Fruit fly (Drosophila melanogaster) whole organism, embryonic: ENCODE results near the gene pyd.

Experiments used
- BEAF-32 ChIP-seq: fragments of 200-800 bp; sonication (Bioruptor generic); optimal IDR thresholded peaks from 3 replicates; lab custom pipeline; 2017; ENCODE audit warnings: missing biosample characterization, missing genetic modification characterization, mild to moderate bottlenecking, moderate library complexity, missing genetic modification reagents
- CG10209 ChIP-seq: fragments of 200-800 bp; sonication (Bioruptor generic); optimal IDR thresholded peaks from 3 replicates; lab custom pipeline; 2017; ENCODE audit warnings: missing biosample characterization, mild to moderate bottlenecking, missing genetic modification characterization, missing genetic modification reagents
- CG10979 ChIP-seq: fragments of 200-800 bp; sonication (Bioruptor generic); optimal IDR thresholded peaks from 2 replicates; lab custom pipeline; 2018; ENCODE audit warnings: missing biosample characterization, mild to moderate bottlenecking, missing genetic modification characterization, moderate library complexity
- CG12391 ChIP-seq: fragments of 200-800 bp; sonication (Bioruptor generic); optimal IDR thresholded peaks from 3 replicates; lab custom pipeline; 2018; ENCODE audit warnings: missing biosample characterization, mild to moderate bottlenecking, missing genetic modification characterization, moderate library complexity
- CG14014 ChIP-seq: fragments of 200-800 bp; sonication (Bioruptor generic); IDR thresholded peaks from 2 replicates; pipeline ENCODE4 v1.3.6; 2022; ENCODE audit warnings: missing biosample characterization, missing genetic modification characterization
- CG14965 ChIP-seq: fragments of 200-800 bp; sonication (Bioruptor generic); optimal IDR thresholded peaks from 2 replicates; lab custom pipeline; 2016; ENCODE audit warnings: missing biosample characterization, missing genetic modification characterization, borderline replicate concordance
- CG15696 ChIP-seq: fragments of 200-800 bp; sonication (Bioruptor generic); optimal IDR thresholded peaks from 2 replicates; lab custom pipeline; 2019; ENCODE audit warnings: missing biosample characterization, mild to moderate bottlenecking, missing genetic modification characterization, moderate library complexity
- CG16815 ChIP-seq: fragments of 200-800 bp; sonication (Bioruptor generic); optimal IDR thresholded peaks from 3 replicates; lab custom pipeline; 2017; ENCODE audit warnings: missing biosample characterization, mild to moderate bottlenecking, missing genetic modification characterization
- CG17385 ChIP-seq: fragments of 200-800 bp; sonication (Bioruptor generic); optimal IDR thresholded peaks from 3 replicates; lab custom pipeline; 2018; ENCODE audit warnings: missing biosample characterization, mild to moderate bottlenecking, missing genetic modification characterization
- CG17912 ChIP-seq: fragments of 200-800 bp; sonication (Bioruptor generic); optimal IDR thresholded peaks from 2 replicates; lab custom pipeline; 2018; ENCODE audit warnings: missing biosample characterization, mild to moderate bottlenecking, missing genetic modification characterization
- CG2889 ChIP-seq: fragments of 200-800 bp; sonication (Bioruptor generic); IDR thresholded peaks from 3 replicates; pipeline ENCODE4 v1.3.6; 2022; ENCODE audit warnings: missing biosample characterization, missing genetic modification characterization
- CG3065 ChIP-seq: fragments of 200-800 bp; sonication (Bioruptor generic); optimal IDR thresholded peaks from 2 replicates; lab custom pipeline; 2016; ENCODE audit warnings: missing biosample characterization, missing genetic modification characterization
- CG32532 ChIP-seq: fragments of 200-800 bp; sonication (Bioruptor generic); IDR thresholded peaks from 2 replicates; pipeline ENCODE4 v1.3.6; 2022; ENCODE audit warnings: missing biosample characterization, missing genetic modification characterization
- CG3847 ChIP-seq: fragments of 200-800 bp; sonication (Bioruptor generic); IDR thresholded peaks from 2 replicates; pipeline ENCODE4 v1.3.6; 2022; ENCODE audit warnings: missing biosample characterization, missing genetic modification characterization
- CG43689 ChIP-seq: fragments of 200-800 bp; sonication (Bioruptor generic); IDR thresholded peaks from 2 replicates; pipeline ENCODE4 v1.3.6; 2022; ENCODE audit warnings: missing biosample characterization, missing genetic modification characterization
- CG4820 ChIP-seq: fragments of 200-800 bp; sonication (Bioruptor generic); optimal IDR thresholded peaks from 3 replicates; lab custom pipeline; 2016; ENCODE audit warnings: missing biosample characterization, missing genetic modification characterization
- CG6765 ChIP-seq: fragments of 200-800 bp; sonication (Bioruptor generic); optimal IDR thresholded peaks from 3 replicates; lab custom pipeline; 2017; ENCODE audit warnings: missing biosample characterization, mild to moderate bottlenecking, missing genetic modification characterization
- CG7745 ChIP-seq: fragments of 200-800 bp; sonication (Bioruptor generic); optimal IDR thresholded peaks from 2 replicates; lab custom pipeline; 2018; ENCODE audit warnings: missing biosample characterization, mild to moderate bottlenecking, missing genetic modification characterization, moderate library complexity
- CG9215 ChIP-seq: fragments of 200-800 bp; sonication (Bioruptor generic); IDR thresholded peaks from 2 replicates; pipeline ENCODE4 v1.3.6; 2022; ENCODE audit warnings: missing biosample characterization, missing genetic modification characterization
- CG9609 ChIP-seq: fragments of 200-800 bp; sonication (Bioruptor generic); optimal IDR thresholded peaks from 3 replicates; lab custom pipeline; 2016; ENCODE audit warnings: missing biosample characterization, missing genetic modification characterization
- CHES-1-like ChIP-seq: fragments of 200-800 bp; sonication (Bioruptor generic); optimal IDR thresholded peaks from 2 replicates; lab custom pipeline; 2016; ENCODE audit warnings: missing biosample characterization, missing genetic modification characterization
- CkIIα-i1 ChIP-seq: fragments of 200-800 bp; sonication (Bioruptor generic); IDR thresholded peaks from 2 replicates; pipeline ENCODE4 v1.3.6; 2022; ENCODE audit warnings: missing biosample characterization, missing genetic modification characterization
- D19A ChIP-seq: fragments of 200-800 bp; optimal IDR thresholded peaks from 3 replicates; lab custom pipeline; 2019; ENCODE audit warnings: missing biosample characterization, mild to moderate bottlenecking, missing genetic modification characterization, moderate library complexity
- Dek ChIP-seq: fragments of 200-800 bp; sonication (Bioruptor generic); optimal IDR thresholded peaks from 3 replicates; lab custom pipeline; 2019; ENCODE audit warnings: missing biosample characterization, mild to moderate bottlenecking, missing genetic modification characterization, moderate library complexity
- HLH54F ChIP-seq: fragments of 200-800 bp; sonication (Bioruptor generic); optimal IDR thresholded peaks from 3 replicates; lab custom pipeline; 2016; ENCODE audit warnings: missing biosample characterization, missing genetic modification characterization
- MTF-1 ChIP-seq: fragments of 200-800 bp; sonication (Bioruptor generic); optimal IDR thresholded peaks from 2 replicates; lab custom pipeline; 2018; ENCODE audit warnings: missing biosample characterization, mild to moderate bottlenecking, missing genetic modification characterization, borderline replicate concordance
- Mrtf ChIP-seq: fragments of 200-800 bp; sonication (Bioruptor generic); IDR thresholded peaks from 3 replicates; pipeline ENCODE4 v1.3.6; 2022; ENCODE audit warnings: missing biosample characterization, missing genetic modification characterization
- Myb ChIP-seq: fragments of 200-800 bp; sonication (Bioruptor generic); optimal IDR thresholded peaks from 2 replicates; lab custom pipeline; 2016; ENCODE audit warnings: missing biosample characterization, missing genetic modification characterization
- Ravus ChIP-seq: fragments of 200-800 bp; sonication (Bioruptor generic); IDR thresholded peaks from 2 replicates; pipeline ENCODE4 v1.3.6; 2022; ENCODE audit warnings: missing biosample characterization, missing genetic modification characterization
- Tbp ChIP-seq: fragments of >200 bp; optimal IDR thresholded peaks from 2 replicates; lab custom pipeline; 2018; ENCODE audit warnings: missing biosample characterization, missing genetic modification characterization
- ab ChIP-seq: fragments of 200-800 bp; sonication (Bioruptor generic); optimal IDR thresholded peaks from 2 replicates; lab custom pipeline; 2016; ENCODE audit warnings: missing biosample characterization, missing genetic modification characterization
- abd-A ChIP-seq: fragments of 200-800 bp; sonication (Bioruptor generic); optimal IDR thresholded peaks from 3 replicates; lab custom pipeline; 2019; ENCODE audit warnings: missing biosample characterization, mild to moderate bottlenecking, missing genetic modification characterization, moderate library complexity
- bab2 ChIP-seq: fragments of 200-800 bp; sonication (Bioruptor generic); optimal IDR thresholded peaks from 2 replicates; lab custom pipeline; 2016; ENCODE audit warnings: missing biosample characterization, missing genetic modification characterization
- cas ChIP-seq: fragments of 200-800 bp; sonication (Bioruptor generic); IDR thresholded peaks from 2 replicates; pipeline ENCODE4 v1.3.6; 2022; ENCODE audit warnings: missing biosample characterization, missing genetic modification characterization
- dimm ChIP-seq: fragments of 200-800 bp; sonication (Bioruptor generic); IDR thresholded peaks from 2 replicates; pipeline ENCODE4 v1.3.6; 2022; ENCODE audit warnings: missing biosample characterization, missing genetic modification characterization
- dpn ChIP-seq, 2 experiments: fragments of 200-800 bp; sonication (Bioruptor generic); optimal IDR thresholded peaks; 3 replicates each; lab custom pipeline; 2016; ENCODE audit warnings: missing biosample characterization in 2 of 2, missing genetic modification characterization in 2 of 2
- her ChIP-seq: fragments of 200-800 bp; sonication (Bioruptor generic); optimal IDR thresholded peaks from 2 replicates; lab custom pipeline; 2016; ENCODE audit warnings: missing biosample characterization, missing genetic modification characterization
- ken ChIP-seq: fragments of 200-800 bp; sonication (Bioruptor generic); IDR thresholded peaks from 3 replicates; pipeline ENCODE4 v1.3.6; 2022; ENCODE audit warnings: missing biosample characterization, missing genetic modification characterization
- kni ChIP-seq: fragments of 200-800 bp; sonication (Bioruptor generic); optimal IDR thresholded peaks from 3 replicates; lab custom pipeline; 2017; ENCODE audit warnings: mild to moderate bottlenecking, missing biosample characterization, missing genetic modification reagents, missing genetic modification characterization
- mirr ChIP-seq: fragments of 200-800 bp; sonication (Bioruptor generic); optimal IDR thresholded peaks from 3 replicates; lab custom pipeline; 2018; ENCODE audit warnings: missing biosample characterization, mild to moderate bottlenecking, missing genetic modification characterization
- nerfin-1 ChIP-seq: fragments of 200-800 bp; sonication (Bioruptor generic); optimal IDR thresholded peaks from 3 replicates; lab custom pipeline; 2019; ENCODE audit warnings: missing biosample characterization, mild to moderate bottlenecking, missing genetic modification characterization, moderate library complexity
- oc ChIP-seq: fragments of 200-800 bp; sonication (Bioruptor generic); optimal IDR thresholded peaks from 2 replicates; lab custom pipeline; 2018; ENCODE audit warnings: missing biosample characterization, mild to moderate bottlenecking, missing genetic modification characterization, moderate library complexity
- pita ChIP-seq: fragments of 200-800 bp; sonication (Bioruptor generic); optimal IDR thresholded peaks from 2 replicates; lab custom pipeline; 2017; ENCODE audit warnings: missing biosample characterization, mild to moderate bottlenecking, missing genetic modification characterization
- prd ChIP-seq, 3 experiments: fragments of >200 bp in 2 of 3; fragments of 200-800 bp in 1 of 3; sonication (Bioruptor generic) in 1 of 3; optimal IDR thresholded peaks in 2 of 3; IDR thresholded peaks in 1 of 3; 2 replicates in 2 of 3; 3 replicates in 1 of 3; pipeline versions ENCODE4 v1.3.6 to Lab custom; 2017 to 2022; ENCODE audit warnings: missing biosample characterization in 1 of 3, missing genetic modification characterization in 1 of 3
- psq ChIP-seq: fragments of 200-800 bp; sonication (Bioruptor generic); optimal IDR thresholded peaks from 2 replicates; lab custom pipeline; 2017; ENCODE audit warnings: missing biosample characterization, missing genetic modification characterization
- pzg ChIP-seq: fragments of 200-800 bp; sonication (Bioruptor generic); optimal IDR thresholded peaks from 3 replicates; lab custom pipeline; 2018; ENCODE audit warnings: missing biosample characterization, mild to moderate bottlenecking, missing genetic modification characterization, moderate library complexity
- sisA ChIP-seq: fragments of 200-800 bp; sonication (Bioruptor generic); IDR thresholded peaks from 2 replicates; pipeline ENCODE4 v1.3.6; 2022; ENCODE audit warnings: missing biosample characterization, missing genetic modification characterization
- ssp ChIP-seq: fragments of 200-800 bp; sonication (Bioruptor generic); IDR thresholded peaks from 2 replicates; pipeline ENCODE4 v1.3.6; 2022; ENCODE audit warnings: missing biosample characterization, missing genetic modification characterization
- trh ChIP-seq: fragments of 200-800 bp; sonication (Bioruptor generic); optimal IDR thresholded peaks from 2 replicates; lab custom pipeline; 2016; ENCODE audit warnings: missing biosample characterization, missing genetic modification characterization
- yki ChIP-seq: fragments of >200 bp; optimal IDR thresholded peaks from 3 replicates; lab custom pipeline; 2018
- zen2 ChIP-seq: fragments of 200-800 bp; sonication (Bioruptor generic); IDR thresholded peaks from 3 replicates; pipeline ENCODE4 v1.3.6; 2022; ENCODE audit warnings: missing biosample characterization, missing genetic modification characterization; ENCODE audit not compliant: partially characterized antibody

The pyd gene

dm6 chr3R:8808518-8808921 is 123.2 kb downstream of the pyd start (continued):
- TF ChIP-seq trh (GFP tag; lab: Kevin White, UChicago) (peak; percentile 20), CG12391 (tag; lab: Kevin White, UChicago) (peak; percentile 90), CG9215 (no peak), CG15696 (tag; lab: Kevin White, UChicago) (peak; percentile 99), dimm (GFP tag; lab: Robert Waterston, UW) (no peak), CG2889 (GFP tag; lab: Robert Waterston, UW) (no peak), CG14965 (GFP tag; lab: Kevin White, UChicago) (no peak), mirr (GFP tag; lab: Kevin White, UChicago) (no peak), ken (GFP tag; lab: Robert Waterston, UW) (no peak), abd-A (tag; lab: Kevin White, UChicago) (no peak), CG6765 (GFP tag; lab: Kevin White, UChicago) (peak; percentile 35), CG16815 (GFP tag; lab: Kevin White, UChicago) (peak; percentile 89), Mrtf (GFP tag; lab: Robert Waterston, UW) (no peak), pita (no peak), CG10979 (peak; percentile 95), Ravus (GFP tag; lab: Robert Waterston, UW) (no peak), her (GFP tag; lab: Kevin White, UChicago) (no peak), bab2 (GFP tag; lab: Kevin White, UChicago) (peak; percentile 48), cas (GFP tag; lab: Robert Waterston, UW) (no peak), CG43689 (GFP tag; lab: Robert Waterston, UW) (no peak), CG4820 (GFP tag; lab: Kevin White, UChicago) (peak; percentile 73), nerfin-1 (peak; percentile 83), yki (lab: Kevin White, UChicago) (no peak), D19A (peak; percentile 98), CG32532 (GFP tag; lab: Robert Waterston, UW) (no peak; the same call in 1 of the 2 replicates), Tbp (GFP tag; lab: Kevin White, UChicago) (no peak), zen2 (GFP tag; lab: Robert Waterston, UW) (no peak), pzg (no peak), CG14014 (GFP tag; lab: Robert Waterston, UW) (no peak), CHES-1-like (GFP tag; lab: Kevin White, UChicago) (peak; percentile 24), MTF-1 (GFP tag; lab: Kevin White, UChicago) (no peak), dpn (GFP tag; optimal IDR thresholded peaks at IDR 0.05; lab: Kevin White, UChicago) (peak; percentile 48 to 56), Myb (GFP tag; lab: Kevin White, UChicago) (peak; percentile 2), prd (optimal IDR thresholded peaks at IDR 0.05; lab: Kevin White, UChicago) (no peak), prd (GFP tag; IDR thresholded peaks at IDR 0.05; lab: Robert Waterston, UW) (peak; percentile 87), kni (GFP tag; lab: Kevin White, UChicago) (no peak), ssp (GFP tag; lab: Robert Waterston, UW) (no peak), CG17912 (GFP tag; lab: Kevin White, UChicago) (no peak), CG3065 (GFP tag; lab: Kevin White, UChicago) (peak; percentile 16), oc (peak; percentile 27), HLH54F (GFP tag; lab: Kevin White, UChicago) (peak; percentile 8), sisA (GFP tag; lab: Robert Waterston, UW) (peak; percentile 32; the same call in 1 of the 2 replicates), CG17385 (GFP tag; lab: Kevin White, UChicago) (peak; percentile 41), ab (GFP tag; lab: Kevin White, UChicago) (no peak), psq (GFP tag; lab: Kevin White, UChicago) (no peak), CG3847 (no peak), CkIIα-i1 (GFP tag; lab: Robert Waterston, UW) (no peak), CG10209 (GFP tag; lab: Kevin White, UChicago) (peak; percentile 68), Dek (tag; lab: Kevin White, UChicago) (no peak), CG9609 (GFP tag; lab: Kevin White, UChicago) (peak; percentile 63), CG7745 (peak; percentile 66), BEAF-32 (GFP tag; lab: Kevin White, UChicago) (no peak)
